Worm (Caenorhabditis elegans) whole organism, L4/young adult: Measurements from ENCODE around the gene nstp-9.

Experiments
- dao-5 ChIP-seq: sonication (generic microtip); optimal IDR thresholded peaks from 2 replicates; lab custom pipeline; 2016; ENCODE audit warnings: missing genotype, missing genetic modification characterization, moderate library complexity, missing compliant biosample characterization
- him-1 ChIP-seq: sonication (generic microtip); optimal IDR thresholded peaks from 2 replicates; lab custom pipeline; 2016; ENCODE audit warnings: missing genotype, missing genetic modification reagents, missing genetic modification characterization, missing compliant biosample characterization

- TF ChIP-seq him-1 (tag; lab: Kevin White, UChicago) (no peak), dao-5 (tag; lab: Kevin White, UChicago) (no peak)
Observed at ce11 chrX:10870137-10870536, 49.4 kb downstream of the nstp-9 start, which contains the start of gene pgp-7.
